Fruit fly (Drosophila melanogaster): Measurements from ENCODE around the gene CG13887.

The CG13887 gene

dm6 chr3L:818438-819138, 19.1 kb upstream of the CG13887 start (continued):
- TF ChIP-seq gt (GFP tag; IDR thresholded peaks at IDR 0.05) (no peak), fd3F (GFP tag; optimal IDR thresholded peaks at IDR 0.05) (no peak), Ets97D (GFP tag; optimal IDR thresholded peaks at IDR 0.05) (no peak), CG4424 (GFP tag; optimal IDR thresholded peaks at IDR 0.05) (no peak), CG34376 (GFP tag; optimal IDR thresholded peaks at IDR 0.05) (no peak), CG8765 (GFP tag; IDR thresholded peaks at IDR 0.05) (no peak), schlank (tag; optimal IDR thresholded peaks at IDR 0.05) (no peak), jing (GFP tag; optimal IDR thresholded peaks at IDR 0.05) (no peak), hkb (optimal IDR thresholded peaks at IDR 0.05) (no peak), hkb (GFP tag; IDR thresholded peaks at IDR 0.05) (peak; percentile 23; the same call in 1 of the 2 replicates), Bgb (GFP tag; IDR thresholded peaks at IDR 0.05; ENCODE audit: partially characterized antibody) (no peak), CG17802 (tag; optimal IDR thresholded peaks at IDR 0.05) (no peak), tup (GFP tag; optimal IDR thresholded peaks at IDR 0.05) (no peak), ci (GFP tag; IDR thresholded peaks at IDR 0.05) (peak; percentile 50; the same call in 1 of the 3 replicates), CG3065 (GFP tag; optimal IDR thresholded peaks at IDR 0.05) (no peak), CG18011 (GFP tag; optimal IDR thresholded peaks at IDR 0.05) (no peak), Hr3 (GFP tag; optimal IDR thresholded peaks at IDR 0.05) (no peak), ara (GFP tag; IDR thresholded peaks at IDR 0.05) (no peak), Dp (GFP tag; optimal IDR thresholded peaks at IDR 0.05) (no peak), B-H2 (GFP tag; optimal IDR thresholded peaks at IDR 0.05) (no peak), CG9727 (GFP tag; optimal IDR thresholded peaks at IDR 0.05) (no peak), Asciz (GFP tag; optimal IDR thresholded peaks at IDR 0.05) (peak; percentile 1), lmd (GFP tag; IDR thresholded peaks at IDR 0.05) (no peak), CG32767 (GFP tag; IDR thresholded peaks at IDR 0.05) (no peak), CG7556 (GFP tag; optimal IDR thresholded peaks at IDR 0.05) (no peak), mld (GFP tag; IDR thresholded peaks at IDR 0.05; ENCODE audit: partially characterized antibody) (no peak), ATbp (GFP tag; optimal IDR thresholded peaks at IDR 0.05) (peak; percentile 6), CG16863 (GFP tag; optimal IDR thresholded peaks at IDR 0.05) (no peak), CG1832 (GFP tag; optimal IDR thresholded peaks at IDR 0.05) (no peak), Tbp (GFP tag; optimal IDR thresholded peaks at IDR 0.05) (no peak), H15 (GFP tag; IDR thresholded peaks at IDR 0.05) (no peak), CG2120 (GFP tag; optimal IDR thresholded peaks at IDR 0.05) (no peak), CG1602 (GFP tag; optimal IDR thresholded peaks at IDR 0.05) (peak; percentile 1), CG17568 (GFP tag; optimal IDR thresholded peaks at IDR 0.05) (no peak), CG18599 (GFP tag; optimal IDR thresholded peaks at IDR 0.05) (no peak), Fer2 (tag; optimal IDR thresholded peaks at IDR 0.05) (no peak), gro (GFP tag; optimal IDR thresholded peaks at IDR 0.05) (no peak), CG17385 (GFP tag; optimal IDR thresholded peaks at IDR 0.05) (no peak), Atf3 (GFP tag; optimal IDR thresholded peaks at IDR 0.05) (no peak), CG15269 (tag; optimal IDR thresholded peaks at IDR 0.05) (peak; percentile 50), Dref (GFP tag; IDR thresholded peaks at IDR 0.05) (peak; percentile 31; the same call in 1 of the 2 replicates), hth (optimal IDR thresholded peaks at IDR 0.05) (no peak), Ada2b (GFP tag; IDR thresholded peaks at IDR 0.05) (no peak), gem (tag; optimal IDR thresholded peaks at IDR 0.05) (peak; percentile 54), Sin3A (optimal IDR thresholded peaks at IDR 0.05) (no peak), odd (GFP tag; optimal IDR thresholded peaks at IDR 0.05) (no peak), mirr (GFP tag; optimal IDR thresholded peaks at IDR 0.05) (no peak), vnd (GFP tag; IDR thresholded peaks at IDR 0.05; ENCODE audit: partially characterized antibody) (no peak), CG32532 (GFP tag; IDR thresholded peaks at IDR 0.05) (peak; percentile 27; the same call in 1 of the 2 replicates), tio (GFP tag; optimal IDR thresholded peaks at IDR 0.05) (no peak), tll (GFP tag; optimal IDR thresholded peaks at IDR 0.05) (no peak)
